Worm (Caenorhabditis elegans): ENCODE data around the gene lst-5.

lst-5 gene

ce11 chrII:7059274-7059757 lies 36.6 kb downstream of the lst-5 start:
- peak in 1 of 2 experiments; percentile 10 for TF ChIP-seq daf-16 (GFP tag; optimal IDR thresholded peaks at IDR 0.05)
- TF ChIP-seq daf-16 (tag; optimal IDR thresholded peaks at IDR 0.05) = peak; percentile 62
- no peak for TF ChIP-seq ama-1 (optimal IDR thresholded peaks at IDR 0.05)
- TF ChIP-seq ctbp-1 (GFP tag; IDR thresholded peaks at IDR 0.05) = no peak
- TF ChIP-seq nhr-42 (GFP tag; IDR thresholded peaks at IDR 0.05) = no peak
- peak; percentile 57 for TF ChIP-seq pqm-1 (tag; optimal IDR thresholded peaks at IDR 0.05)
- peak; percentile 85 for TF ChIP-seq hlh-30 (tag; optimal IDR thresholded peaks at IDR 0.05; ENCODE audit: insufficient read depth)
- peak; percentile 80 for TF ChIP-seq aha-1 (tag)
- no peak for TF ChIP-seq nhr-237 (tag; optimal IDR thresholded peaks at IDR 0.05)
- TF ChIP-seq nhr-10 (tag; optimal IDR thresholded peaks at IDR 0.05) = no peak
- TF ChIP-seq Y75B8A.6 (GFP tag; IDR thresholded peaks at IDR 0.05) = 0 out of 2 replicates have a peak, but pooled peaks have one; percentile 82
- TF ChIP-seq Y105C5A.15 (GFP tag; IDR thresholded peaks at IDR 0.05) = no peak
- TF ChIP-seq tra-1 (GFP tag; IDR thresholded peaks at IDR 0.05) = peak; percentile 63; the same call in 1 of the 2 replicates
- no peak for TF ChIP-seq ceh-32 (tag; optimal IDR thresholded peaks at IDR 0.05; ENCODE audit: poor library complexity)
- TF ChIP-seq lin-13 (GFP tag; optimal IDR thresholded peaks at IDR 0.05) = no peak
- TF ChIP-seq D1046.2 (GFP tag; IDR thresholded peaks at IDR 0.05) = no peak
- TF ChIP-seq dpl-1 (GFP tag; optimal IDR thresholded peaks at IDR 0.05) = no peak
- TF ChIP-seq mdl-1 (tag; optimal IDR thresholded peaks at IDR 0.05) = peak in 1 of 2 experiments; percentile 88
- TF ChIP-seq lin-1 (GFP tag; IDR thresholded peaks at IDR 0.05) = peak; percentile 42; the same call in 1 of the 2 replicates
- TF ChIP-seq nhr-25 (tag; optimal IDR thresholded peaks at IDR 0.05; ENCODE audit: borderline replicate concordance, insufficient read depth) = peak; percentile 23
- peak; percentile 66 for TF ChIP-seq nhr-28 (tag; optimal IDR thresholded peaks at IDR 0.05)
- peak; percentile 45 for TF ChIP-seq nhr-48 (tag; optimal IDR thresholded peaks at IDR 0.05)
- TF ChIP-seq zfp-2 (tag; optimal IDR thresholded peaks at IDR 0.05) = no peak
- peak; percentile 51 for TF ChIP-seq php-3 (GFP tag; IDR thresholded peaks at IDR 0.05)
- peak; percentile 94 for TF ChIP-seq mxl-3 (GFP tag; optimal IDR thresholded peaks at IDR 0.05)
- peak; percentile 85 for TF ChIP-seq hlh-11 (tag; optimal IDR thresholded peaks at IDR 0.05)
- TF ChIP-seq mes-2 (tag; optimal IDR thresholded peaks at IDR 0.05; ENCODE audit: poor library complexity, severe bottlenecking) = peak; percentile 37
- no peak for TF ChIP-seq ztf-11 (tag; optimal IDR thresholded peaks at IDR 0.05)
- TF ChIP-seq nhr-11 (tag; optimal IDR thresholded peaks at IDR 0.05) = no peak
- TF ChIP-seq lin-38 (GFP tag; IDR thresholded peaks at IDR 0.05) = peak; percentile 11; the same call in 1 of the 2 replicates
- peak; percentile 67 for TF ChIP-seq cey-2 (tag; optimal IDR thresholded peaks at IDR 0.05; ENCODE audit: borderline replicate concordance, insufficient read depth)
- TF ChIP-seq zip-2 (tag; optimal IDR thresholded peaks at IDR 0.05) = no peak
- TF ChIP-seq ces-1 (GFP tag; optimal IDR thresholded peaks at IDR 0.05) = no peak
- no peak for TF ChIP-seq lim-7 (GFP tag; IDR thresholded peaks at IDR 0.05)
- TF ChIP-seq dmd-6 (GFP tag; IDR thresholded peaks at IDR 0.05) = peak; percentile 84
- TF ChIP-seq tag-97 (GFP tag; IDR thresholded peaks at IDR 0.05) = no peak
- TF ChIP-seq lin-39 (tag; optimal IDR thresholded peaks at IDR 0.05) = no peak
- TF ChIP-seq dve-1 (tag; optimal IDR thresholded peaks at IDR 0.05; ENCODE audit: insufficient read depth) = peak; percentile 69
- TF ChIP-seq ceh-28 (tag; optimal IDR thresholded peaks at IDR 0.05) = no peak
- TF ChIP-seq F10B5.3 (tag; optimal IDR thresholded peaks at IDR 0.05) = no peak
- no peak for TF ChIP-seq F49E8.2 (tag; optimal IDR thresholded peaks at IDR 0.05; ENCODE audit: borderline replicate concordance)
- no peak for TF ChIP-seq mxl-2 (GFP tag; conservative IDR thresholded peaks at IDR 0.05)
- TF ChIP-seq arid-1 (GFP tag; conservative IDR thresholded peaks at IDR 0.05) = 0 out of 2 replicates have a peak, but pooled peaks have one; percentile 51
- TF ChIP-seq egl-43 (GFP tag; IDR thresholded peaks at IDR 0.05) = no peak
- peak; percentile 53 for TF ChIP-seq mep-1 (tag; optimal IDR thresholded peaks at IDR 0.05)
- no peak for TF ChIP-seq snpc-1.2 (GFP tag; IDR thresholded peaks at IDR 0.05)
- TF ChIP-seq lsy-2 (tag; optimal IDR thresholded peaks at IDR 0.05) = peak in 1 of 2 experiments; percentile 55
- TF ChIP-seq madf-9 (GFP tag; conservative IDR thresholded peaks at IDR 0.05) = no peak
- no peak for TF ChIP-seq sdz-12 (GFP tag; optimal IDR thresholded peaks at IDR 0.05)
- TF ChIP-seq mdt-29 (GFP tag; IDR thresholded peaks at IDR 0.05) = no peak

Data from whole organism, L4 larva.